Worm (Caenorhabditis elegans) whole organism, dauer: ENCODE data around the gene F20D6.10.

Experiments
- unc-62 ChIP-seq: sonication (generic microtip); optimal IDR thresholded peaks from 2 replicates; lab custom pipeline; 2017; ENCODE audit warnings: missing biosample characterization, missing genetic modification reagents, missing genetic modification characterization

F20D6.10 gene

ce11 chrV:8213868-8214267, 18.1 kb upstream of the F20D6.10 start, which contains the start of gene K07C11.7:
Gene K07C11.7 (minus strand): TSS chrV:8213968.
- TF ChIP-seq unc-62 (GFP tag; lab: Kevin White, UChicago) = no peak

ce11 chrV:8212816-8213215, 17.1 kb upstream of the F20D6.10 start:
- TF ChIP-seq unc-62 (GFP tag; lab: Kevin White, UChicago) = no peak

ce11 chrV:8211993-8212392, 16.3 kb upstream of the F20D6.10 start:
- no peak for TF ChIP-seq unc-62 (GFP tag; lab: Kevin White, UChicago)

- TF ChIP-seq unc-62 (GFP tag; lab: Kevin White, UChicago) = no peak
Observed at ce11 chrV:8210527-8210926, 14.8 kb upstream of the F20D6.10 start.

- no peak for TF ChIP-seq unc-62 (GFP tag; lab: Kevin White, UChicago)
Observed at ce11 chrV:8206931-8207330, 11.2 kb upstream of the F20D6.10 start, which contains the start of gene timp-1. Gene timp-1 (plus strand): TSS chrV:8207235.

- TF ChIP-seq unc-62 (GFP tag; lab: Kevin White, UChicago) = no peak
Observed at ce11 chrV:8203085-8203643, 7.4 kb upstream of the F20D6.10 start, which contains the start of gene cest-17. Gene cest-17 (plus strand): TSS chrV:8203332.

- no peak for TF ChIP-seq unc-62 (GFP tag; lab: Kevin White, UChicago)
Observed at ce11 chrV:8201229-8201858, 5.6 kb upstream of the F20D6.10 start, which contains the start of gene cri-2. Gene cri-2 (plus strand): TSS chrV:8201808.

ce11 chrV:8198994-8199393, 3.3 kb upstream of the F20D6.10 start, which contains the start of gene F20D6.11:
Gene F20D6.11 (minus strand): TSS chrV:8199094.
- TF ChIP-seq unc-62 (GFP tag; lab: Kevin White, UChicago) = no peak

- no peak for TF ChIP-seq unc-62 (GFP tag; lab: Kevin White, UChicago)
Observed at ce11 chrV:8196993-8197392, 1.3 kb upstream of the F20D6.10 start.

- TF ChIP-seq unc-62 (GFP tag; lab: Kevin White, UChicago) = no peak
Observed at ce11 chrV:8190430-8190829, 5.3 kb downstream of the F20D6.10 start, which contains the start of gene F20D6.1. Gene F20D6.1 (plus strand): TSS chrV:8190730.

ce11 chrV:8190016-8190415, 5.7 kb downstream of the F20D6.10 start, which contains the start of gene F20D6.12:
Gene F20D6.12 (minus strand): TSS chrV:8190116.
- TF ChIP-seq unc-62 (GFP tag; lab: Kevin White, UChicago) = no peak

- no peak for TF ChIP-seq unc-62 (GFP tag; lab: Kevin White, UChicago)
Observed at ce11 chrV:8188421-8188820, 7.3 kb downstream of the F20D6.10 start, which contains the start of gene F20D6.15. Gene F20D6.15 (minus strand): TSS chrV:8188467.

- TF ChIP-seq unc-62 (GFP tag; lab: Kevin White, UChicago) = no peak
Observed at ce11 chrV:8185737-8186136, 10.0 kb downstream of the F20D6.10 start, which contains the start of gene F20D6.2. Gene F20D6.2 (plus strand): TSS chrV:8186037.

- TF ChIP-seq unc-62 (GFP tag; lab: Kevin White, UChicago) = no peak
Observed at ce11 chrV:8183384-8183783, 12.4 kb downstream of the F20D6.10 start, which contains the start of gene srp-8. Gene srp-8 (plus strand): TSS chrV:8183684.

- TF ChIP-seq unc-62 (GFP tag; lab: Kevin White, UChicago) = no peak
Observed at ce11 chrV:8178914-8179542, 16.7 kb downstream of the F20D6.10 start, which contains the start of gene srp-7. Gene srp-7 (plus strand): TSS chrV:8179126.

- no peak for TF ChIP-seq unc-62 (GFP tag; lab: Kevin White, UChicago)
Observed at ce11 chrV:8178279-8178678, 17.5 kb downstream of the F20D6.10 start.
